Fruit fly (Drosophila melanogaster) whole organism: ENCODE results near the gene CG12104.

ENCODE experiments used
- CG8478 ChIP-seq: fragments of >200 bp; optimal IDR thresholded peaks from 2 replicates; lab custom pipeline; 2018; ENCODE audit warnings: inconsistent platforms
- Dll ChIP-seq: fragments of >200 bp; optimal IDR thresholded peaks from 2 replicates; lab custom pipeline; 2017
- EcR ChIP-seq, 2 experiments: fragments of >200 bp; optimal IDR thresholded peaks; 2 replicates each; lab custom pipeline; 2017; ENCODE audit warnings: missing biosample characterization in 2 of 2, missing genetic modification characterization in 2 of 2, missing genetic modification reagents in 2 of 2
- pan ChIP-seq: fragments of >200 bp; optimal IDR thresholded peaks from 2 replicates; lab custom pipeline; 2017
- psq ChIP-seq: fragments of >200 bp; optimal IDR thresholded peaks from 2 replicates; lab custom pipeline; 2017
- usp ChIP-seq: fragments of >200 bp; optimal IDR thresholded peaks from 2 replicates; lab custom pipeline; 2017; ENCODE audit warnings: missing biosample characterization, missing genetic modification characterization, mixed read lengths

DNA sequence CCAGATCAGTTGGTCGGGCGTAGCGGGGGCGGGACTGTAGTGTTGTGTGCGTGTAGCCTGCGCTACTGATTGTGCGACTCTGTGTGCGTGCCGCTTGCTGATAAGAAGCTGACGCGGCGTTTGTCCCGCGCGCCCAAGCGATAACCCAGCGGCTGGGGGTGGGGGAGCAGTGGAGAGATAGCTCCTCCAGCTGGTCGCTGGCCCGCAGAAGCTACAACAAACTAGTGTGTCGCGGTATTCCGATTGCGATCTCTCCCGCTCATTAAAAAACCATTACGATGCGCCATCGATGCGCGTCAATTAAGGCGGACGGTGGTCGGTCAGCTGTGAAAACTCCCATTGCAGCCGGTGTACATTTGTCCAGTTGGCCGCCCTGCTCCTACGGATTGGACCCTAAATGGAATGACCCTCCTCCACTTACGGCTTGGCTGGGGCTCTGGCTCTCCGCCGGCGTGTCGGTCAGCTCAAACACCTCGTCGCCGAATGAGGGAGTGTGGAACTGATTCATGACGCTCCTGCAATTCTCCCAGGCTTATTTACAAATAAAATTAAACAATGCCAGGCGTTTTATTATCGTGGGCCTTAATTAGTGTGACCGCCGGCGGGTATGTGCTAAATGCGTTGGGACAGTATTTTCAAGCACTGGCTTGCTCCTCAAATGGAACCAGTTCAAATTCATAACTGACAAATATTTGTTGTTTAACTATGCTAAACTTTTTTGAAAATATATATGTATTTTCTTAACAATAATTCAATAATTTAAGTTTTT lies at the start of gene CG12104:
- TF ChIP-seq usp (GFP tag; lab: Kevin White, UChicago) (no peak), pan (lab: Kevin White, UChicago) (no peak), CG8478 (lab: Kevin White, UChicago) (no peak), psq (lab: Kevin White, UChicago) (no peak), Dll (lab: Kevin White, UChicago) (no peak), EcR (GFP tag; optimal IDR thresholded peaks at IDR 0.05; lab: Kevin White, UChicago) (no peak)
